Worm (Caenorhabditis elegans) whole organism, early embryonic: ENCODE data around the gene epg-3.

Source experiments
- B0310.2 ChIP-seq: sonication (generic microtip); optimal IDR thresholded peaks from 2 replicates; lab custom pipeline; 2016; ENCODE audit warnings: mild to moderate bottlenecking, missing genetic modification characterization, missing compliant biosample characterization
- F13C5.2 ChIP-seq: sonication (generic microtip); optimal IDR thresholded peaks from 2 replicates; lab custom pipeline; 2017; ENCODE audit warnings: mild to moderate bottlenecking, missing genetic modification characterization, inconsistent platforms, missing compliant biosample characterization
- aly-1 ChIP-seq: sonication (generic microtip); optimal IDR thresholded peaks from 2 replicates; lab custom pipeline; 2016; ENCODE audit warnings: missing genetic modification characterization, missing compliant biosample characterization
- ama-1 ChIP-seq: fragments of 150-350 bp; optimal IDR thresholded peaks from 2 replicates; lab custom pipeline; 2014
- ceh-13 ChIP-seq: fragments of 200-800 bp; sonication (Bioruptor generic); optimal IDR thresholded peaks from 2 replicates; lab custom pipeline; 2018; ENCODE audit warnings: mild to moderate bottlenecking, missing genetic modification characterization, missing compliant biosample characterization
- ceh-36 ChIP-seq: sonication (generic microtip); optimal IDR thresholded peaks from 2 replicates; lab custom pipeline; 2016; ENCODE audit warnings: missing genetic modification characterization, inconsistent platforms, missing compliant biosample characterization
- ets-7 ChIP-seq: sonication (generic microtip); optimal IDR thresholded peaks from 2 replicates; lab custom pipeline; 2016; ENCODE audit warnings: missing genotype, missing genetic modification characterization, missing compliant biosample characterization
- flt-1 ChIP-seq: fragments of 200-800 bp; sonication (Bioruptor generic); IDR thresholded peaks from 2 replicates; pipeline ENCODE4 v1.3.6; 2022; ENCODE audit warnings: missing genetic modification characterization, missing compliant biosample characterization
- hmbx-1 ChIP-seq: sonication (generic microtip); optimal IDR thresholded peaks from 2 replicates; lab custom pipeline; 2016; ENCODE audit warnings: mild to moderate bottlenecking, missing genetic modification characterization, missing compliant biosample characterization
- hmg-4 ChIP-seq: fragments of 200-800 bp; sonication (Bioruptor generic); optimal IDR thresholded peaks from 2 replicates; lab custom pipeline; 2018; ENCODE audit warnings: mild to moderate bottlenecking, missing genetic modification characterization, missing compliant biosample characterization
- hnd-1 ChIP-seq: sonication (generic microtip); optimal IDR thresholded peaks from 2 replicates; lab custom pipeline; 2016; ENCODE audit warnings: missing genetic modification characterization, missing compliant biosample characterization
- pes-1 ChIP-seq: fragments of 200-800 bp; sonication (Bioruptor generic); IDR thresholded peaks from 2 replicates; pipeline ENCODE4 v1.3.6; 2022; ENCODE audit warnings: missing genetic modification reagents, missing genetic modification characterization, missing compliant biosample characterization
- scrt-1 ChIP-seq: fragments of 200-800 bp; sonication (Bioruptor generic); IDR thresholded peaks from 2 replicates; pipeline ENCODE4 v1.3.6; 2022; ENCODE audit warnings: missing genetic modification characterization, missing compliant biosample characterization
- sea-1 ChIP-seq: fragments of 200-800 bp; sonication (Bioruptor generic); conservative IDR thresholded peaks from 2 replicates; pipeline ENCODE4 v1.3.6; 2022; ENCODE audit warnings: missing genetic modification characterization, missing compliant biosample characterization
- tbx-11 ChIP-seq: fragments of 200-800 bp; sonication (Bioruptor generic); IDR thresholded peaks from 2 replicates; pipeline ENCODE4 v1.3.6; 2022; ENCODE audit warnings: missing genetic modification characterization, missing compliant biosample characterization
- tbx-37 ChIP-seq: fragments of 200-800 bp; sonication (Bioruptor generic); conservative IDR thresholded peaks from 2 replicates; pipeline ENCODE4 v1.3.6; 2022; ENCODE audit warnings: missing genetic modification reagents, missing genetic modification characterization, missing compliant biosample characterization
- tra-4 ChIP-seq: sonication (generic microtip); optimal IDR thresholded peaks from 2 replicates; lab custom pipeline; 2017; ENCODE audit warnings: missing genetic modification characterization, missing compliant biosample characterization

Gene epg-3

ce11 chrIII:12934417-12934816 is at the start of gene epg-3:
Gene epg-3 (plus strand): TSS chrIII:12934717.
- TF ChIP-seq tbx-11 (no peak), hnd-1 (tag; lab: Kevin White, UChicago) (no peak), tbx-37 (GFP tag; lab: Robert Waterston, UW) (no peak), hmg-4 (no peak)

ce11 chrIII:12885153-12885552 is 49.4 kb upstream of the epg-3 start:
- TF ChIP-seq scrt-1 (GFP tag; lab: Robert Waterston, UW) (no peak), hmbx-1 (tag; lab: Kevin White, UChicago) (no peak), ama-1 (no peak), hnd-1 (tag; lab: Kevin White, UChicago) (no peak), tra-4 (tag; lab: Kevin White, UChicago) (no peak), aly-1 (no peak), hmg-4 (no peak), ceh-13 (no peak), ets-7 (tag; lab: Kevin White, UChicago) (no peak), flt-1 (GFP tag; lab: Robert Waterston, UW) (no peak), sea-1 (no peak)

ce11 chrIII:12891580-12891979 is 42.9 kb upstream of the epg-3 start, which contains the start of the genes Y37D8A.29 and unc-71:
Gene Y37D8A.29 (minus strand): TSS chrIII:12891680.
Gene unc-71 (minus strand): TSS chrIII:12891738.
- TF ChIP-seq aly-1 (no peak), tbx-11 (no peak), tra-4 (tag; lab: Kevin White, UChicago) (no peak), pes-1 (GFP tag; lab: Robert Waterston, UW) (no peak), ceh-13 (no peak), hmbx-1 (tag; lab: Kevin White, UChicago) (no peak)

ce11 chrIII:12892767-12893166 is 41.8 kb upstream of the epg-3 start:
- TF ChIP-seq scrt-1 (GFP tag; lab: Robert Waterston, UW) (no peak), sea-1 (no peak), tra-4 (tag; lab: Kevin White, UChicago) (no peak), flt-1 (GFP tag; lab: Robert Waterston, UW) (no peak), F13C5.2 (no peak), ets-7 (tag; lab: Kevin White, UChicago) (no peak), hnd-1 (tag; lab: Kevin White, UChicago) (no peak), tbx-37 (GFP tag; lab: Robert Waterston, UW) (no peak), aly-1 (no peak), pes-1 (GFP tag; lab: Robert Waterston, UW) (no peak)

- TF ChIP-seq ama-1 (no peak), flt-1 (GFP tag; lab: Robert Waterston, UW) (0 out of 2 replicates have a peak, but pooled peaks have one; percentile 48), sea-1 (peak; percentile 52; the same call in 1 of the 2 replicates), tbx-11 (0 out of 2 replicates have a peak, but pooled peaks have one; percentile 44), F13C5.2 (no peak), pes-1 (GFP tag; lab: Robert Waterston, UW) (no peak), hmg-4 (peak; percentile 64)
Measured at ce11 chrIII:12894207-12894606, 40.3 kb upstream of the epg-3 start.

ce11 chrIII:12904052-12904451 is 30.5 kb upstream of the epg-3 start:
- no peak for TF ChIP-seq hmbx-1 (tag; lab: Kevin White, UChicago)
- no peak for TF ChIP-seq B0310.2 (tag; lab: Kevin White, UChicago)
- TF ChIP-seq aly-1: no peak
- TF ChIP-seq sea-1: no peak
- TF ChIP-seq tbx-11: no peak
- TF ChIP-seq tra-4 (tag; lab: Kevin White, UChicago): no peak
- TF ChIP-seq flt-1 (GFP tag; lab: Robert Waterston, UW): no peak
- TF ChIP-seq ceh-36 (tag; lab: Kevin White, UChicago): no peak
- TF ChIP-seq ets-7 (tag; lab: Kevin White, UChicago): no peak
- TF ChIP-seq ceh-13: no peak
- TF ChIP-seq ama-1: no peak
- TF ChIP-seq tbx-37 (GFP tag; lab: Robert Waterston, UW): no peak
- no peak for TF ChIP-seq hmg-4
- no peak for TF ChIP-seq F13C5.2

- no peak for TF ChIP-seq ceh-13
- TF ChIP-seq hmg-4: peak; percentile 64
- TF ChIP-seq ama-1: no peak
- TF ChIP-seq tra-4 (tag; lab: Kevin White, UChicago): no peak
- TF ChIP-seq flt-1 (GFP tag; lab: Robert Waterston, UW): peak; percentile 28; the same call in 1 of the 2 replicates
- no peak for TF ChIP-seq ceh-36 (tag; lab: Kevin White, UChicago)
- no peak for TF ChIP-seq aly-1
- TF ChIP-seq scrt-1 (GFP tag; lab: Robert Waterston, UW): no peak
- no peak for TF ChIP-seq hmbx-1 (tag; lab: Kevin White, UChicago)
- TF ChIP-seq tbx-37 (GFP tag; lab: Robert Waterston, UW): no peak
- TF ChIP-seq F13C5.2: peak; percentile 90
- 0 out of 2 replicates have a peak, but pooled peaks have one; percentile 41 for TF ChIP-seq pes-1 (GFP tag; lab: Robert Waterston, UW)
- peak; percentile 18 for TF ChIP-seq hnd-1 (tag; lab: Kevin White, UChicago)
- TF ChIP-seq ets-7 (tag; lab: Kevin White, UChicago): peak; percentile 50
- no peak for TF ChIP-seq tbx-11
- peak; percentile 65 for TF ChIP-seq B0310.2 (tag; lab: Kevin White, UChicago)
- no peak for TF ChIP-seq sea-1
Measured at ce11 chrIII:12904987-12905541, 29.5 kb upstream of the epg-3 start, which contains the start of gene cox-5A. Gene cox-5A (plus strand): TSS chrIII:12905491.

- no peak for TF ChIP-seq scrt-1 (GFP tag; lab: Robert Waterston, UW)
- no peak for TF ChIP-seq B0310.2 (tag; lab: Kevin White, UChicago)
- no peak for TF ChIP-seq pes-1 (GFP tag; lab: Robert Waterston, UW)
- no peak for TF ChIP-seq F13C5.2
- TF ChIP-seq ceh-36 (tag; lab: Kevin White, UChicago): no peak
- TF ChIP-seq tbx-11: no peak
- no peak for TF ChIP-seq tra-4 (tag; lab: Kevin White, UChicago)
- no peak for TF ChIP-seq hmbx-1 (tag; lab: Kevin White, UChicago)
- no peak for TF ChIP-seq sea-1
- TF ChIP-seq tbx-37 (GFP tag; lab: Robert Waterston, UW): no peak
- TF ChIP-seq ceh-13: no peak
- no peak for TF ChIP-seq hnd-1 (tag; lab: Kevin White, UChicago)
- no peak for TF ChIP-seq aly-1
- no peak for TF ChIP-seq flt-1 (GFP tag; lab: Robert Waterston, UW)
- no peak for TF ChIP-seq hmg-4
- TF ChIP-seq ama-1: no peak
- no peak for TF ChIP-seq ets-7 (tag; lab: Kevin White, UChicago)
Measured at ce11 chrIII:12906611-12907037, 27.9 kb upstream of the epg-3 start.
